Worm (Caenorhabditis elegans): ENCODE measurements around the gene ZK829.1.

The ZK829.1 gene

DNA sequence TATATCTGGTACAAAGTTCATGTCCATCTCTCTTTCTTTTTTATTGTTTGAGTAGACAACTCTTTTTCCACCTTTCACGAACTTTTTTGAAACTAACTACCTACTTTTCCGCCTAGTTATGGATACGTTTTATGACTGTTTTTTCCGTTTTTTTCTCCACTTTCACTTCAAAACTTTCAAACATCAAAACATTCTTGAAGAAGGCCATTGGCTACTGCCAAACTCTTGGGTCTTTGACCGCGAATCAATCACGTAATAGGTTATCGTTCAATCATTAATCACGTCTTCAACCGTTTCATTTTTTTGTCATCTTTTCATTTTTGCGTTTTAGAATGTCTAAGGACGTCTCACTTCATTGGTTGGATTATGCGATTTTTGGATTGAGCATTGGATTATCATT lies 5.1 kb downstream of the ZK829.1 start, which contains the start of gene slc-5A12:
Gene slc-5A12, plus strand, starts transcription at position 333 of the 400 bp plus-strand sequence.
- TF ChIP-seq tra-4 (tag; optimal IDR thresholded peaks at IDR 0.05) (no peak), tbx-11 (GFP tag; IDR thresholded peaks at IDR 0.05) (no peak), pes-1 (GFP tag; IDR thresholded peaks at IDR 0.05) (no peak), tbx-37 (GFP tag; conservative IDR thresholded peaks at IDR 0.05) (no peak), sea-1 (GFP tag; conservative IDR thresholded peaks at IDR 0.05) (no peak), aly-1 (tag; optimal IDR thresholded peaks at IDR 0.05) (no peak), B0310.2 (tag; optimal IDR thresholded peaks at IDR 0.05) (no peak), F13C5.2 (tag; optimal IDR thresholded peaks at IDR 0.05) (no peak), hnd-1 (tag; optimal IDR thresholded peaks at IDR 0.05) (no peak), flt-1 (GFP tag; IDR thresholded peaks at IDR 0.05) (no peak), ceh-36 (tag; optimal IDR thresholded peaks at IDR 0.05) (no peak), ama-1 (optimal IDR thresholded peaks at IDR 0.05) (no peak)

DNA sequence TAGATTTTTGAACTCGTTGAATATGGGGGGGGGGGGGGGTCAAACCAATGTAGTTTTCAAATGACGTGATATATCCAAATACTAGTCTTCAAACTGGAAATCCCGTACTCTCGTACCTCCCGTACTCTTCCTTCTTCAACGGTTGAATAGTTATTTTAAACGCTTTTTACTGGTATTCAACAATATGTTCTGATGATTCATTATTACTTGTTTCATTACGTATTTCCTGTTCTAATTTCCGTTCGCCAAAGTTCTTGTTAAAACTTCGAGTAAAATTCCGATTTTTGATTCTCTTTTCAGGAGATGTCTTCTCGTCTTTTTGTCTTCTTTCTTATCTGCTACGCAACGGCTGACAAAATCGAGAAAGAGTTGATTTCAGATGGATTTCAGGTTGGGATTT lies 11.6 kb downstream of the ZK829.1 start, which contains the start of gene nhx-9:
Gene nhx-9, plus strand, starts transcription at position 301 of the 400 bp plus-strand sequence.
- TF ChIP-seq ama-1 (optimal IDR thresholded peaks at IDR 0.05) (no peak), ets-7 (tag; optimal IDR thresholded peaks at IDR 0.05) (no peak), flt-1 (GFP tag; IDR thresholded peaks at IDR 0.05) (no peak), F13C5.2 (tag; optimal IDR thresholded peaks at IDR 0.05) (no peak), hnd-1 (tag; optimal IDR thresholded peaks at IDR 0.05) (no peak), sea-1 (GFP tag; conservative IDR thresholded peaks at IDR 0.05) (no peak)

- TF ChIP-seq B0310.2 (tag; optimal IDR thresholded peaks at IDR 0.05) (peak; percentile 50), aly-1 (tag; optimal IDR thresholded peaks at IDR 0.05) (peak; percentile 48), tra-4 (tag; optimal IDR thresholded peaks at IDR 0.05) (no peak), sea-1 (GFP tag; conservative IDR thresholded peaks at IDR 0.05) (0 out of 2 replicates have a peak, but pooled peaks have one; percentile 74), pes-1 (GFP tag; IDR thresholded peaks at IDR 0.05) (peak; percentile 82), ceh-36 (tag; optimal IDR thresholded peaks at IDR 0.05) (peak; percentile 64), ceh-13 (GFP tag; optimal IDR thresholded peaks at IDR 0.05) (peak; percentile 56), hmg-4 (GFP tag; optimal IDR thresholded peaks at IDR 0.05) (no peak), ama-1 (optimal IDR thresholded peaks at IDR 0.05) (no peak), tbx-37 (GFP tag; conservative IDR thresholded peaks at IDR 0.05) (peak; percentile 55), tbx-11 (GFP tag; IDR thresholded peaks at IDR 0.05) (peak; percentile 69), flt-1 (GFP tag; IDR thresholded peaks at IDR 0.05) (peak; percentile 84), hnd-1 (tag; optimal IDR thresholded peaks at IDR 0.05) (peak; percentile 31), F13C5.2 (tag; optimal IDR thresholded peaks at IDR 0.05) (peak; percentile 37), hmbx-1 (tag; optimal IDR thresholded peaks at IDR 0.05) (no peak), scrt-1 (GFP tag; IDR thresholded peaks at IDR 0.05) (peak; percentile 81), ets-7 (tag; optimal IDR thresholded peaks at IDR 0.05) (no peak)
Observed at ce11 chrIV:11928388-11928787, 13.8 kb downstream of the ZK829.1 start.

DNA sequence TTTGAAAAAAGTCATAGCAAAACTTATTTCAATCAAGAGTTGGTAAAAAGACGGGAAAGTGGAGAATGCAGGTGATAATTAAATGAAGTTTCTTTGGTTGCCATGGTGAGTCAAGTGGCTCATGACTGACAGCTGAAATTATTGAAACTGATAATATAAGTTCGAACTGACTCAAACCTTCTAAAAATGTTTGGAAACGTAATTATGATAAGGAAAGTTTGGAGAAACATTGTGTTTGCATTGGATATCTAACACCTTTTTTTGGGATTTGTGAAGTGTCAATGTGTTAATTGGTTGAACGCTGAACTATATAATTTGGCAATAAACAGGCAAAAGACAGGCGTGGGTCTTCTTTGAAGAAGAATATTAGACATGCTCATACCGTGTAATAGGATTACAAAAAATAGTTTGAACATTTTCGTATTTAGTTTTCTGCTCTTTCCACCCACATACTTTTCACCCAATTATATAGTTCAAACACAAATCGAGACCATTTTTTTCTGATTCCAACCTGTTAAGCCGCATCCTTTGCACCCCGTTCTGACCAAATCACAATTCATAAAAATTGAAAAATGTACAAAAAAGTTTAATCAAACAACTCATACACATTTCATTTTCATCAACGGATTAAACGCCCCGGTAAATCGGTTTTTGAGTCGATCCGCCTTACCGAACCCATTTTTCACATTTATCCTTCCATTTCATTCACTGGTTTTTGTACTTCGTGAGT lies 16.7 kb downstream of the ZK829.1 start, which contains the start of the genes srlf-33 and srlf-32:
Gene srlf-33, minus strand, starts transcription at position 101 of the 730 bp plus-strand sequence.
Gene srlf-32, plus strand, starts transcription at position 680 of the 730 bp plus-strand sequence.
- no peak for TF ChIP-seq ets-7 (tag; optimal IDR thresholded peaks at IDR 0.05)
- TF ChIP-seq ceh-13 (GFP tag; optimal IDR thresholded peaks at IDR 0.05): no peak
- no peak for TF ChIP-seq ama-1 (optimal IDR thresholded peaks at IDR 0.05)
- TF ChIP-seq tbx-37 (GFP tag; conservative IDR thresholded peaks at IDR 0.05): no peak
- no peak for TF ChIP-seq pes-1 (GFP tag; IDR thresholded peaks at IDR 0.05)
- no peak for TF ChIP-seq hmg-4 (GFP tag; optimal IDR thresholded peaks at IDR 0.05)
- no peak for TF ChIP-seq hmbx-1 (tag; optimal IDR thresholded peaks at IDR 0.05)
- TF ChIP-seq hnd-1 (tag; optimal IDR thresholded peaks at IDR 0.05): no peak
- TF ChIP-seq aly-1 (tag; optimal IDR thresholded peaks at IDR 0.05): no peak
- no peak for TF ChIP-seq flt-1 (GFP tag; IDR thresholded peaks at IDR 0.05)
- no peak for TF ChIP-seq tbx-11 (GFP tag; IDR thresholded peaks at IDR 0.05)
- TF ChIP-seq B0310.2 (tag; optimal IDR thresholded peaks at IDR 0.05): no peak
- TF ChIP-seq scrt-1 (GFP tag; IDR thresholded peaks at IDR 0.05): no peak

DNA sequence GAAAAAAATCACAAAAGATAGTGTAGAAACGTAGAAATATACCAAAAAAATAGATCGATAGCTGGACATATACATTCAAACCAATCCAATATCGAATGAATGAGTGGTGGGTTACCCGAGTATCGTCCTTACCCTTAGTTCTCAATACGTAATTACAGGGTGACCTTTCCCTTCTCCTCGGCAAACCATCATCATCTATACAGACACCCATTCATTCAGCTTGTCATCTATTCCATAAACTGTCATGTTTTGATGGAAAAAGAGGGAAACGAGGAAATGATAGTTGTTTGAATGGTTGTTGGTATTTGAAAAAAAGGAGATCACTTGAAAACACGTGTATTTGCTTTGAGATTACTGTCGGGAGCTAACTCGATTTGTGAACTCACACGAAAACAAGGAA lies 18.1 kb downstream of the ZK829.1 start:
- TF ChIP-seq hmg-4 (GFP tag; optimal IDR thresholded peaks at IDR 0.05) (no peak), hnd-1 (tag; optimal IDR thresholded peaks at IDR 0.05) (no peak), sea-1 (GFP tag; conservative IDR thresholded peaks at IDR 0.05) (no peak), pes-1 (GFP tag; IDR thresholded peaks at IDR 0.05) (no peak), tbx-37 (GFP tag; conservative IDR thresholded peaks at IDR 0.05) (no peak), tra-4 (tag; optimal IDR thresholded peaks at IDR 0.05) (no peak), hmbx-1 (tag; optimal IDR thresholded peaks at IDR 0.05) (no peak), ceh-13 (GFP tag; optimal IDR thresholded peaks at IDR 0.05) (no peak), ets-7 (tag; optimal IDR thresholded peaks at IDR 0.05) (no peak), tbx-11 (GFP tag; IDR thresholded peaks at IDR 0.05) (no peak), F13C5.2 (tag; optimal IDR thresholded peaks at IDR 0.05) (no peak), aly-1 (tag; optimal IDR thresholded peaks at IDR 0.05) (no peak), flt-1 (GFP tag; IDR thresholded peaks at IDR 0.05) (no peak), ama-1 (optimal IDR thresholded peaks at IDR 0.05) (no peak), ceh-36 (tag; optimal IDR thresholded peaks at IDR 0.05) (no peak)

- TF ChIP-seq tbx-11 (GFP tag; IDR thresholded peaks at IDR 0.05) (no peak), scrt-1 (GFP tag; IDR thresholded peaks at IDR 0.05) (no peak)
Observed at ce11 chrIV:11923074-11923473, 19.1 kb downstream of the ZK829.1 start, which contains the start of gene srlf-31. Gene srlf-31, minus strand, starts transcription at chrIV:11923174.

- TF ChIP-seq B0310.2 (tag; optimal IDR thresholded peaks at IDR 0.05): no peak
- no peak for TF ChIP-seq ets-7 (tag; optimal IDR thresholded peaks at IDR 0.05)
- no peak for TF ChIP-seq hmg-4 (GFP tag; optimal IDR thresholded peaks at IDR 0.05)
- TF ChIP-seq tbx-37 (GFP tag; conservative IDR thresholded peaks at IDR 0.05): no peak
- no peak for TF ChIP-seq F13C5.2 (tag; optimal IDR thresholded peaks at IDR 0.05)
- TF ChIP-seq hmbx-1 (tag; optimal IDR thresholded peaks at IDR 0.05): no peak
- TF ChIP-seq aly-1 (tag; optimal IDR thresholded peaks at IDR 0.05): no peak
- no peak for TF ChIP-seq ama-1 (optimal IDR thresholded peaks at IDR 0.05)
- no peak for TF ChIP-seq ceh-13 (GFP tag; optimal IDR thresholded peaks at IDR 0.05)
- TF ChIP-seq flt-1 (GFP tag; IDR thresholded peaks at IDR 0.05): no peak
- TF ChIP-seq ceh-36 (tag; optimal IDR thresholded peaks at IDR 0.05): no peak
- TF ChIP-seq pes-1 (GFP tag; IDR thresholded peaks at IDR 0.05): no peak
- TF ChIP-seq scrt-1 (GFP tag; IDR thresholded peaks at IDR 0.05): no peak
- TF ChIP-seq tra-4 (tag; optimal IDR thresholded peaks at IDR 0.05): no peak
- no peak for TF ChIP-seq sea-1 (GFP tag; conservative IDR thresholded peaks at IDR 0.05)
- TF ChIP-seq tbx-11 (GFP tag; IDR thresholded peaks at IDR 0.05): no peak
- no peak for TF ChIP-seq hnd-1 (tag; optimal IDR thresholded peaks at IDR 0.05)
Observed at ce11 chrIV:11922011-11922410, 20.2 kb downstream of the ZK829.1 start, which contains the start of gene ZK822.1. Gene ZK822.1, minus strand, starts transcription at chrIV:11922131.
